Worm (Caenorhabditis elegans) whole organism, L2 larva: ENCODE results near the gene mgl-3.

Experiments
- C34F6.9 ChIP-seq: fragments of 150-350 bp; optimal IDR thresholded peaks from 2 replicates; lab custom pipeline; 2014; ENCODE audit warnings: missing biosample characterization, missing genetic modification characterization
- F13H6.1 ChIP-seq: sonication (generic microtip); optimal IDR thresholded peaks from 2 replicates; lab custom pipeline; 2016; ENCODE audit warnings: missing genetic modification characterization, missing compliant biosample characterization
- Y55F3AM.14 ChIP-seq: fragments of 200-800 bp; sonication (Bioruptor generic); optimal IDR thresholded peaks from 2 replicates; lab custom pipeline; 2018; ENCODE audit warnings: mild to moderate bottlenecking, missing genetic modification characterization, missing compliant biosample characterization
- ZK546.5 ChIP-seq: sonication (generic microtip); optimal IDR thresholded peaks from 2 replicates; lab custom pipeline; 2017; ENCODE audit warnings: missing biosample characterization, missing genetic modification characterization
- aly-2 ChIP-seq: fragments of 150-350 bp; optimal IDR thresholded peaks from 2 replicates; lab custom pipeline; 2014; ENCODE audit warnings: missing biosample characterization, missing genetic modification characterization
- ama-1 ChIP-seq: fragments of 150-350 bp; optimal IDR thresholded peaks from 2 replicates; lab custom pipeline; 2018; ENCODE audit warnings: inconsistent platforms
- blmp-1 ChIP-seq: sonication (generic microtip); optimal IDR thresholded peaks from 2 replicates; lab custom pipeline; 2017; ENCODE audit warnings: missing genetic modification characterization, mild to moderate bottlenecking, missing compliant biosample characterization, antibody characterized with exemption, moderate library complexity; ENCODE audit not compliant: insufficient read depth
- ceh-82 ChIP-seq: fragments of 150-350 bp; optimal IDR thresholded peaks from 2 replicates; lab custom pipeline; 2014; ENCODE audit warnings: missing biosample characterization, missing genetic modification characterization
- dmd-4 ChIP-seq: sonication (generic microtip); optimal IDR thresholded peaks from 2 replicates; lab custom pipeline; 2017; ENCODE audit warnings: missing biosample characterization, missing genetic modification characterization
- egl-27 ChIP-seq: sonication (generic microtip); optimal IDR thresholded peaks from 3 replicates; lab custom pipeline; 2017; ENCODE audit warnings: missing biosample characterization, missing genetic modification reagents, missing genetic modification characterization
- elt-1 ChIP-seq: fragments of 150-350 bp; optimal IDR thresholded peaks from 2 replicates; lab custom pipeline; 2014; ENCODE audit warnings: missing biosample characterization, missing genetic modification characterization
- elt-3 ChIP-seq: sonication (generic microtip); optimal IDR thresholded peaks from 2 replicates; lab custom pipeline; 2017; ENCODE audit warnings: missing biosample characterization, missing genetic modification characterization
- fos-1 ChIP-seq: fragments of 150-350 bp; optimal IDR thresholded peaks from 2 replicates; lab custom pipeline; 2014; ENCODE audit warnings: missing biosample characterization, missing genetic modification characterization
- gmeb-1 ChIP-seq: fragments of 150-350 bp; optimal IDR thresholded peaks from 2 replicates; lab custom pipeline; 2014; ENCODE audit warnings: missing biosample characterization, missing genetic modification characterization
- lin-13 ChIP-seq: fragments of 150-350 bp; optimal IDR thresholded peaks from 2 replicates; lab custom pipeline; 2014; ENCODE audit warnings: missing biosample characterization, missing genetic modification reagents, missing genetic modification characterization
- lin-39 ChIP-seq: fragments of 150-350 bp; optimal IDR thresholded peaks from 2 replicates; lab custom pipeline; 2014; ENCODE audit warnings: missing biosample characterization, missing genetic modification reagents, missing genetic modification characterization
- lsy-2 ChIP-seq, 2 experiments: fragments of 150-350 bp in 1 of 2; sonication (generic microtip) in 1 of 2; optimal IDR thresholded peaks; 2 replicates each; lab custom pipeline; 2014 to 2017; ENCODE audit warnings: missing biosample characterization in 2 of 2, missing genetic modification characterization in 2 of 2
- mab-5 ChIP-seq: fragments of 150-350 bp; optimal IDR thresholded peaks from 2 replicates; lab custom pipeline; 2014; ENCODE audit warnings: missing biosample characterization, missing genetic modification characterization
- mdl-1 ChIP-seq, 2 experiments: fragments of 150-350 bp in 1 of 2; sonication (generic microtip) in 1 of 2; optimal IDR thresholded peaks; 2 replicates each; lab custom pipeline; 2017; ENCODE audit warnings: missing biosample characterization in 2 of 2, missing genetic modification characterization in 2 of 2
- nhr-10 ChIP-seq: sonication (generic microtip); optimal IDR thresholded peaks from 2 replicates; lab custom pipeline; 2017; ENCODE audit warnings: missing biosample characterization, missing genetic modification characterization
- nhr-11 ChIP-seq: fragments of 150-350 bp; optimal IDR thresholded peaks from 2 replicates; lab custom pipeline; 2014; ENCODE audit warnings: missing biosample characterization, missing genetic modification characterization
- nhr-12 ChIP-seq: fragments of 150-350 bp; optimal IDR thresholded peaks from 2 replicates; lab custom pipeline; 2014; ENCODE audit warnings: missing biosample characterization, missing genetic modification characterization
- nhr-129 ChIP-seq: fragments of 150-350 bp; optimal IDR thresholded peaks from 2 replicates; lab custom pipeline; 2014; ENCODE audit warnings: missing biosample characterization, missing genetic modification characterization
- nhr-21 ChIP-seq: fragments of 150-350 bp; optimal IDR thresholded peaks from 2 replicates; lab custom pipeline; 2014; ENCODE audit warnings: missing biosample characterization, missing genetic modification characterization
- nhr-23 ChIP-seq: fragments of 150-350 bp; optimal IDR thresholded peaks from 2 replicates; lab custom pipeline; 2014; ENCODE audit warnings: missing biosample characterization, missing genetic modification reagents, missing genetic modification characterization
- nhr-237 ChIP-seq: fragments of 150-350 bp; optimal IDR thresholded peaks from 2 replicates; lab custom pipeline; 2014; ENCODE audit warnings: missing biosample characterization, missing genetic modification characterization
- nhr-6 ChIP-seq: fragments of 150-350 bp; optimal IDR thresholded peaks from 2 replicates; lab custom pipeline; 2014; ENCODE audit warnings: missing biosample characterization, missing genetic modification characterization
- nhr-77 ChIP-seq: fragments of 150-350 bp; optimal IDR thresholded peaks from 2 replicates; lab custom pipeline; 2014; ENCODE audit warnings: missing biosample characterization, missing genetic modification characterization
- peb-1 ChIP-seq: fragments of 150-350 bp; optimal IDR thresholded peaks from 2 replicates; lab custom pipeline; 2014; ENCODE audit warnings: missing biosample characterization, missing genetic modification characterization
- sem-4 ChIP-seq: fragments of 150-350 bp; optimal IDR thresholded peaks from 2 replicates; lab custom pipeline; 2014; ENCODE audit warnings: missing biosample characterization, missing genetic modification reagents, missing genetic modification characterization
- sma-3 ChIP-seq: sonication (generic microtip); optimal IDR thresholded peaks from 2 replicates; lab custom pipeline; 2016; ENCODE audit warnings: missing genetic modification reagents, missing genetic modification characterization, missing compliant biosample characterization
- sma-9 ChIP-seq, 2 experiments: fragments of 150-350 bp in 1 of 2; sonication (generic microtip) in 1 of 2; optimal IDR thresholded peaks; 2 replicates each; lab custom pipeline; 2014 to 2016; ENCODE audit warnings: missing genetic modification characterization in 2 of 2, mild to moderate bottlenecking in 1 of 2, missing biosample characterization in 1 of 2, missing compliant biosample characterization in 1 of 2, missing genetic modification reagents in 1 of 2, moderate library complexity in 1 of 2
- snpc-4 ChIP-seq: fragments of 150-350 bp; optimal IDR thresholded peaks from 2 replicates; lab custom pipeline; 2014; ENCODE audit warnings: missing biosample characterization, missing genetic modification characterization
- unc-55 ChIP-seq: fragments of 150-350 bp; sonication (generic microtip); optimal IDR thresholded peaks from 3 replicates; lab custom pipeline; 2014; ENCODE audit warnings: missing biosample characterization, missing genetic modification reagents, missing genetic modification characterization
- unc-62 ChIP-seq: fragments of 150-350 bp; optimal IDR thresholded peaks from 2 replicates; lab custom pipeline; 2014; ENCODE audit warnings: missing biosample characterization, missing genetic modification reagents, missing genetic modification characterization
- zag-1 ChIP-seq: fragments of 150-350 bp; optimal IDR thresholded peaks from 2 replicates; lab custom pipeline; 2014; ENCODE audit warnings: missing biosample characterization, missing genetic modification characterization
- ztf-1 ChIP-seq: fragments of 200-800 bp; sonication (Bioruptor generic); conservative IDR thresholded peaks from 2 replicates; pipeline ENCODE4 v1.3.6; 2022; ENCODE audit warnings: missing genetic modification characterization, missing compliant biosample characterization
- ztf-4 ChIP-seq: fragments of 150-350 bp; optimal IDR thresholded peaks from 2 replicates; lab custom pipeline; 2014; ENCODE audit warnings: missing biosample characterization, missing genetic modification characterization

mgl-3 gene

DNA sequence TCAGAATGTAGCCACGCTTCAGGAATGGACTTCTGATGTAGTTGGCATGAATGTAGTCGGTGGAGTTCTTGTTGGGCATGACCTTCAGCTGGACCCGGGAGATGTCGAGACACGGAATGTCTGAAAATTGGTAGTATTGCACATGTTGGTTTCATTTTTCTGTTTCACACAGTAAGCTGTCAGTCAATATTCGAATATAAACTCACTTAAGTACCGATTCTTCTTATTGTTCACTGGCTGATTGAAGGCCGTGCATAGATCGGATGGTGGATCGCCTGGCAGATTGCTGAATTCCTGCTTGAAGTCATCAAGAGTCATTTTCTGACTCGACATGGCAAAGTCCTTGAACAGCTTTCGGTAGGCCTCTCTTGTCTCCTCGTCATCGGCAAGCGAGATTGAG lies 29.7 kb upstream of the mgl-3 start:
- TF ChIP-seq nhr-129 (tag; lab: Kevin White, UChicago) (no peak), nhr-237 (tag; lab: Kevin White, UChicago) (no peak), sma-3 (no peak), lin-13 (GFP tag; lab: Kevin White, UChicago) (no peak), ceh-82 (tag; lab: Kevin White, UChicago) (no peak), elt-3 (tag; lab: Kevin White, UChicago) (no peak), nhr-23 (tag; lab: Kevin White, UChicago) (no peak), elt-1 (tag; lab: Kevin White, UChicago) (no peak), nhr-77 (no peak), nhr-11 (no peak), nhr-6 (tag; lab: Kevin White, UChicago) (no peak), gmeb-1 (no peak), unc-55 (no peak), zag-1 (tag; lab: Kevin White, UChicago) (no peak), ama-1 (lab: Kevin White, UChicago) (no peak), egl-27 (tag; lab: Kevin White, UChicago) (no peak), sem-4 (tag; lab: Kevin White, UChicago) (no peak), blmp-1 (tag; lab: Kevin White, UChicago) (no peak)

DNA sequence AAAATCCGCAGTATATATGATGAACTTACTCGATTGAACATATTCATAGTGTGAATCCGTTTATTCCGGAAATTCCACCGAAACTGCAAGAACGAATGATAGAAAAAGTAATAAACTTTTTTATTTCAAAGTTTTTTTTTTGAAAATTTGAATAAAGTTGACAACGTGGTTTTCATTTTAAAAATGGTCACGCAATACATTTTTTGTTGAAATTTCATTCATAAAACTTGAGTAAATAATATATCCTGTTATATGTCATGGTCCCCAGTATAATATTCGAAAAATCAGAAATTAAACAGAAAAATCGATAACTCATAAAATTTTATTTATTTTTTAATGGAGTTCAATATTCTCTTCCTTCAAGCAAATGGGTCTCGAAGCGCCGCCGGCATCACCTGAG lies 27.7 kb upstream of the mgl-3 start, which contains the start of gene ZK616.65:
Gene ZK616.65, minus strand, starts transcription at position 101 of the 400 bp plus-strand sequence.
- TF ChIP-seq ama-1 (lab: Kevin White, UChicago) (no peak), nhr-77 (no peak)
- TF ChIP-seq, all 48 proteins: peak for 0

ce11 chrIV:5411641-5412337 lies 27.0 kb upstream of the mgl-3 start, which contains the start of gene ZK616.8:
ZK616.8 (minus strand) TSS chrIV:5412193.
- TF ChIP-seq nhr-237 (tag; lab: Kevin White, UChicago) (no peak), lsy-2 (tag; optimal IDR thresholded peaks at IDR 0.05; lab: Kevin White, UChicago) (no peak), ztf-1 (no peak), zag-1 (tag; lab: Kevin White, UChicago) (no peak)

DNA sequence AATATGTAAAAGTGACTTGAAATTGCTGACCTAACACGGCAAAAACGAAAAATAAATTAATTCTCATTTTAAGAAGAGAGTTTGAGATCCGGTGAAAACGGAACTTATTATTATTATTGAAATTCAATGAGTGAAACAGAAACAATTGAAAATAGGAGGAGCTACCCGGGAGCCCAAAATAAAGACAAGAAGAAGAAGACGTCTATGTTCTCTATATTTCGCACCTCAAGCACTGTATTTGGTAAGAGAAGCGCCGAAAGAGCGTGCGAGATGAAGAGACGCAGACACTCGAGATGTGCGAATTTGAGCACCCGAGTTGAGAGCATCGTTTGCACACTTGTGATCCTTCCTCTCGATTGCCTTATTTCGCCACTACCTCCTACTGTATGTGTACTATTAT lies 23.1 kb upstream of the mgl-3 start, which contains the start of gene spp-7:
Gene spp-7, minus strand, starts transcription at position 101 of the 400 bp plus-strand sequence.
- no peak for TF ChIP-seq blmp-1 (tag; lab: Kevin White, UChicago)
- TF ChIP-seq C34F6.9 (tag; lab: Kevin White, UChicago), result no peak
- no peak for TF ChIP-seq fos-1
- no peak for TF ChIP-seq lin-13 (GFP tag; lab: Kevin White, UChicago)

DNA sequence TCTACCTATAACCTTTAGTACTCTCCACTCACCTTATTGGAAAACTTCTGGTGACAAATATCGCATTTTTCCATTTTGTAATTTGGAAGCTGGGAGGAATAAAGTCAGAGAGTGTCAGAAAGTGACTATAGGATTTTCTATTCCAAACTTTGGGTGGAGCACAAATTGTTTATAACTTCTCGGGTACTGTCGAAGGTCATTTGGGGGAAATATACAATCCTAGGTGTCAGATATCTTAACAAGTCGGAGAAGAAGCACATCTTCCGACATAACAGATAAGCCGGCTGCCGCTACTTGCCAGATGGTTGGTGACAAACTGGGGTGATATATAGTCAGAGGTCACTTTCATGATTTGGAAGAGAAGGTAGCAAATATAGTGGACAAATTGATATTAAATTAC lies 19.7 kb upstream of the mgl-3 start, which contains the start of gene ehn-3:
Gene ehn-3, minus strand, starts transcription at position 101 of the 400 bp plus-strand sequence.
- no peak for TF ChIP-seq ztf-4
- TF ChIP-seq nhr-237 (tag; lab: Kevin White, UChicago), result no peak
- TF ChIP-seq ztf-1, result no peak
- no peak for TF ChIP-seq unc-55
- no peak for TF ChIP-seq lin-39
- no peak for TF ChIP-seq lsy-2 (tag; optimal IDR thresholded peaks at IDR 0.05; lab: Kevin White, UChicago)
- TF ChIP-seq unc-62, result no peak
- no peak for TF ChIP-seq sem-4 (tag; lab: Kevin White, UChicago)
- no peak for TF ChIP-seq nhr-12 (tag; lab: Kevin White, UChicago)
- no peak for TF ChIP-seq snpc-4 (tag; lab: Kevin White, UChicago)
- TF ChIP-seq gmeb-1, result no peak
- no peak for TF ChIP-seq F13H6.1 (tag; lab: Kevin White, UChicago)
- TF ChIP-seq mdl-1 (tag; optimal IDR thresholded peaks at IDR 0.05; lab: Kevin White, UChicago), result no peak
- TF ChIP-seq nhr-23 (tag; lab: Kevin White, UChicago), result no peak
- no peak for TF ChIP-seq elt-3 (tag; lab: Kevin White, UChicago)
- TF ChIP-seq zag-1 (tag; lab: Kevin White, UChicago), result no peak
- no peak for TF ChIP-seq nhr-77
- TF ChIP-seq nhr-10 (tag; lab: Kevin White, UChicago), result no peak
- TF ChIP-seq dmd-4, result no peak

DNA sequence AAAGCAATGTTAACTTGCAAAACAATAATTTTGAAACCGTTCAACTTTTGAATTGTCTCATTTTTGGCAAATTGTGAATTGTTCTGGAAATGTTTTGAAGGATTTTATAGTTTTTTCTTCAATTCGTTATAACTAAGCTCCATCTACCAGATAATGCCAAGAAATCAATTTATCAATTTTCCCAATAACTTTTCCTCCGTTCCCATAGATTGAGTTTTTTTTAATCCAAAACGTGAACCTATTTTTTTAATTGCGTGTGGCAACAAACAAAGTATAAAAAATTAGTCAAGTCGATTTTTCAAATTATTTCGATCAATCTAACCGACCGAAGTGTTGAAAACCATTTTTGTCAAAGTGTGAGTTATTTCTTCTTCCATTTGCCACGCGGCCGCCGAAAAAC lies 13.9 kb downstream of the mgl-3 start, which contains the start of gene Y4C6A.4:
Gene Y4C6A.4, plus strand, starts transcription at position 301 of the 400 bp plus-strand sequence.
- no peak for TF ChIP-seq mab-5
- TF ChIP-seq ztf-4, result no peak
- no peak for TF ChIP-seq ZK546.5 (tag; lab: Kevin White, UChicago)
- no peak for TF ChIP-seq unc-62
- no peak for TF ChIP-seq nhr-6 (tag; lab: Kevin White, UChicago)
- TF ChIP-seq ztf-1, result no peak
- no peak for TF ChIP-seq fos-1
- no peak for TF ChIP-seq aly-2 (tag; lab: Kevin White, UChicago)
- no peak for TF ChIP-seq sem-4 (tag; lab: Kevin White, UChicago)
- TF ChIP-seq Y55F3AM.14 (GFP tag; lab: Kevin White, UChicago), result no peak
- no peak for TF ChIP-seq sma-9 (GFP tag; optimal IDR thresholded peaks at IDR 0.05; lab: Kevin White, UChicago)
- no peak for TF ChIP-seq sma-9 (tag; optimal IDR thresholded peaks at IDR 0.05; lab: Kevin White, UChicago)
- no peak for TF ChIP-seq zag-1 (tag; lab: Kevin White, UChicago)
- no peak for TF ChIP-seq F13H6.1 (tag; lab: Kevin White, UChicago)
- no peak for TF ChIP-seq nhr-10 (tag; lab: Kevin White, UChicago)
- no peak for TF ChIP-seq peb-1 (tag; lab: Kevin White, UChicago)
- no peak for TF ChIP-seq nhr-12 (tag; lab: Kevin White, UChicago)
- TF ChIP-seq nhr-21, result no peak
- TF ChIP-seq ceh-82 (tag; lab: Kevin White, UChicago), result no peak
